Worm (Caenorhabditis elegans) whole organism, young adult: ENCODE measurements around the gene vit-5.

Experiments used
- pbrm-1 ChIP-seq: fragments of 200-800 bp; sonication (Bioruptor generic); IDR thresholded peaks from 2 replicates; pipeline ENCODE4 v1.3.6; 2022; ENCODE audit warnings: missing genetic modification reagents, missing genetic modification characterization, missing compliant biosample characterization
- zfh-2 ChIP-seq: fragments of 200-800 bp; sonication (Bioruptor generic); conservative IDR thresholded peaks from 2 replicates; pipeline ENCODE4 v1.3.6; 2022; ENCODE audit warnings: missing genetic modification reagents, missing genetic modification characterization, missing compliant biosample characterization

Gene vit-5

DNA sequence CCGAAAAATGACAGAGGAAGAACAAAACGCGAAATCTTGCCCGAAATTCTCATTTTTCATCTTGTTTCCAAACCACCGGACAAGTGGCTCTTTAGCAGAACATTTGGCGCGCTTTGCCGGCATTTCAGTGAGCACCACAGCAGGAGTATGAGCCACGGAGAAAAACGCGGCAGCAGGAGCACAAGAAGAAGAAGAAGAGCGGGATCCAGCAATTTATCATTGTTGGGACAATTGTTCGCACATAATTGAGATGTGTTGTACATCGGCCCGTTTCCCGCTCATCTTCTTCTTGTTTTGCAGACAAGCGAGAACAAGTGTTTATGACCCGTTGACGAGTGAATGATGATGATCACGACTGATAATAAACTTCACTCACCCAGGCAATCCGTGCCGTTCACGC is 52.3 kb downstream of the vit-5 start:
- TF ChIP-seq zfh-2 (GFP tag; lab: Robert Waterston, UW) (peak; percentile 47; the same call in 1 of the 2 replicates), pbrm-1 (GFP tag; lab: Robert Waterston, UW) (no peak)
- TF ChIP-seq, all 124 proteins: peak for 1
